Fruit fly (Drosophila melanogaster): ENCODE data around the gene Fbp2.

DNA sequence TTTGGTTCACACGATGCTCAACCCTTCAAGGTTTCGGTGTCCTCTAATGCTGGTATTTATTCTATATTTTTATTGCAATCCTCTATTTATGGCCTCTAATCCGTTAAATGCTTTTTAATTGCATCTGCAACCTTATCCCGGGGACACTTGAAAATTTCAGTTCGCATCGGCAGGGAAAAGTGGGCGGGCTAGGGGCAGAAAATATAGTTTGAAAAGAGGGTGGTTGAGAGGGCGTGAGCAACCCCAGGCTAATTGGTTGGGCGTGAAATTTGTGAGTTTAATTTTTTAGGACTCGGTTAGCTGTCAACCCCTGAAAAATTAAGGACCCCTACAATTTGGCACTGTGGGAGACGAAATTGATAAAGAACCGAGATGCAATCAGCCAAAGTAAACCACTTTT lies 19.2 kb downstream of the Fbp2 start:
- TF ChIP-seq toe (GFP tag; optimal IDR thresholded peaks at IDR 0.05) (no peak), CG7045 (GFP tag; optimal IDR thresholded peaks at IDR 0.05) (no peak), Mnt (GFP tag; optimal IDR thresholded peaks at IDR 0.05) (no peak), CG33017 (tag; optimal IDR thresholded peaks at IDR 0.05) (no peak), pad (GFP tag; optimal IDR thresholded peaks at IDR 0.05) (no peak)
